Worm (Caenorhabditis elegans) whole organism, L3 larva: ENCODE results near the gene srbc-67.

Experiments used
- aly-2 ChIP-seq: fragments of 150-350 bp; optimal IDR thresholded peaks from 2 replicates; lab custom pipeline; 2014; ENCODE audit warnings: missing biosample characterization, missing genetic modification characterization
- ama-1 ChIP-seq: fragments of 150-350 bp; optimal IDR thresholded peaks from 2 replicates; lab custom pipeline; 2018
- ceh-16 ChIP-seq: sonication (generic microtip); optimal IDR thresholded peaks from 2 replicates; lab custom pipeline; 2017; ENCODE audit warnings: missing biosample characterization, missing genetic modification characterization
- ceh-9 ChIP-seq: sonication (generic microtip); optimal IDR thresholded peaks from 2 replicates; lab custom pipeline; 2018; ENCODE audit warnings: missing biosample characterization, missing genetic modification characterization
- daf-12 ChIP-seq: fragments of 150-350 bp; optimal IDR thresholded peaks from 2 replicates; lab custom pipeline; 2014; ENCODE audit warnings: missing biosample characterization, missing genetic modification reagents, missing genetic modification characterization
- egl-27 ChIP-seq: sonication (generic microtip); optimal IDR thresholded peaks from 4 replicates; lab custom pipeline; 2017; ENCODE audit warnings: missing biosample characterization, missing genetic modification reagents, missing genetic modification characterization
- elt-2 ChIP-seq: sonication (generic microtip); optimal IDR thresholded peaks from 2 replicates; lab custom pipeline; 2016; ENCODE audit warnings: missing genetic modification reagents, mild to moderate bottlenecking, missing genetic modification characterization, missing compliant biosample characterization
- elt-3 ChIP-seq, 3 experiments: fragments of 150-350 bp in 1 of 3; sonication (generic microtip) in 2 of 3; optimal IDR thresholded peaks; 2 replicates in 2 of 3; 4 replicates in 1 of 3; lab custom pipeline; 2014 to 2017; ENCODE audit warnings: missing biosample characterization in 3 of 3, missing genetic modification characterization in 3 of 3
- eor-1 ChIP-seq, 2 experiments: fragments of 150-350 bp; optimal IDR thresholded peaks; 2 replicates each; lab custom pipeline; 2014 to 2018; ENCODE audit warnings: missing biosample characterization in 2 of 2, missing genetic modification characterization in 2 of 2
- fkh-10 ChIP-seq: sonication (generic microtip); optimal IDR thresholded peaks from 2 replicates; lab custom pipeline; 2017; ENCODE audit warnings: missing biosample characterization, missing genetic modification reagents, missing genetic modification characterization
- fkh-2 ChIP-seq: fragments of 150-350 bp; optimal IDR thresholded peaks from 2 replicates; lab custom pipeline; 2014; ENCODE audit warnings: missing biosample characterization, missing genetic modification reagents, missing genetic modification characterization
- hmg-11 ChIP-seq: sonication (generic microtip); optimal IDR thresholded peaks from 2 replicates; lab custom pipeline; 2016; ENCODE audit warnings: missing genetic modification characterization, missing compliant biosample characterization
- jun-1 ChIP-seq: fragments of 150-350 bp; optimal IDR thresholded peaks from 2 replicates; lab custom pipeline; 2014; ENCODE audit warnings: missing biosample characterization, missing genetic modification reagents, missing genetic modification characterization
- lin-39 ChIP-seq: fragments of 150-350 bp; optimal IDR thresholded peaks from 2 replicates; lab custom pipeline; 2018; ENCODE audit warnings: missing biosample characterization, missing genetic modification reagents, missing genetic modification characterization
- mml-1 ChIP-seq: fragments of 150-350 bp; sonication (generic microtip); optimal IDR thresholded peaks from 3 replicates; lab custom pipeline; 2014; ENCODE audit warnings: missing biosample characterization, missing genetic modification characterization
- nfya-1 ChIP-seq: sonication (generic microtip); optimal IDR thresholded peaks from 2 replicates; lab custom pipeline; 2017; ENCODE audit warnings: missing genetic modification characterization, mild to moderate bottlenecking, missing compliant biosample characterization, antibody characterized with exemption, moderate library complexity; ENCODE audit not compliant: insufficient read depth
- nhr-11 ChIP-seq: fragments of 150-350 bp; optimal IDR thresholded peaks from 2 replicates; lab custom pipeline; 2014; ENCODE audit warnings: missing biosample characterization, missing genetic modification characterization
- nhr-12 ChIP-seq: fragments of 150-350 bp; optimal IDR thresholded peaks from 2 replicates; lab custom pipeline; 2014; ENCODE audit warnings: missing biosample characterization, missing genetic modification characterization
- nhr-23 ChIP-seq: fragments of 150-350 bp; optimal IDR thresholded peaks from 2 replicates; lab custom pipeline; 2014; ENCODE audit warnings: missing biosample characterization, missing genetic modification reagents, missing genetic modification characterization
- nhr-237 ChIP-seq: fragments of 150-350 bp; optimal IDR thresholded peaks from 2 replicates; lab custom pipeline; 2014; ENCODE audit warnings: missing biosample characterization, missing genetic modification characterization
- nhr-25 ChIP-seq: sonication (generic microtip); optimal IDR thresholded peaks from 2 replicates; lab custom pipeline; 2017; ENCODE audit warnings: missing biosample characterization, missing genetic modification characterization
- nhr-28 ChIP-seq: fragments of 150-350 bp; optimal IDR thresholded peaks from 2 replicates; lab custom pipeline; 2014; ENCODE audit warnings: missing biosample characterization, missing genetic modification characterization
- nhr-43 ChIP-seq: sonication (generic microtip); optimal IDR thresholded peaks from 2 replicates; lab custom pipeline; 2016; ENCODE audit warnings: mild to moderate bottlenecking, missing genetic modification characterization, missing compliant biosample characterization; ENCODE audit not compliant: poor library complexity, severe bottlenecking
- nhr-77 ChIP-seq: fragments of 150-350 bp; optimal IDR thresholded peaks from 2 replicates; lab custom pipeline; 2014; ENCODE audit warnings: missing biosample characterization, missing genetic modification characterization
- pha-4 ChIP-seq: fragments of 150-350 bp; optimal IDR thresholded peaks from 2 replicates; lab custom pipeline; 2014; ENCODE audit warnings: missing biosample characterization, missing genetic modification reagents, missing genetic modification characterization
- pqm-1 ChIP-seq: fragments of 150-350 bp; optimal IDR thresholded peaks from 2 replicates; lab custom pipeline; 2017; ENCODE audit warnings: missing biosample characterization, missing genetic modification characterization, inconsistent platforms
- sea-2 ChIP-seq: fragments of 150-350 bp; sonication (generic microtip); optimal IDR thresholded peaks from 4 replicates; lab custom pipeline; 2014; ENCODE audit warnings: missing biosample characterization, missing genetic modification reagents, missing genetic modification characterization
- snpc-4 ChIP-seq: fragments of 150-350 bp; optimal IDR thresholded peaks from 2 replicates; lab custom pipeline; 2014; ENCODE audit warnings: missing biosample characterization, missing genetic modification characterization
- tbx-2 ChIP-seq: sonication (generic microtip); optimal IDR thresholded peaks from 2 replicates; lab custom pipeline; 2016; ENCODE audit warnings: mild to moderate bottlenecking, missing genetic modification characterization, missing compliant biosample characterization
- ztf-4 ChIP-seq: fragments of 150-350 bp; optimal IDR thresholded peaks from 2 replicates; lab custom pipeline; 2014; ENCODE audit warnings: missing biosample characterization, missing genetic modification characterization

The srbc-67 gene

DNA sequence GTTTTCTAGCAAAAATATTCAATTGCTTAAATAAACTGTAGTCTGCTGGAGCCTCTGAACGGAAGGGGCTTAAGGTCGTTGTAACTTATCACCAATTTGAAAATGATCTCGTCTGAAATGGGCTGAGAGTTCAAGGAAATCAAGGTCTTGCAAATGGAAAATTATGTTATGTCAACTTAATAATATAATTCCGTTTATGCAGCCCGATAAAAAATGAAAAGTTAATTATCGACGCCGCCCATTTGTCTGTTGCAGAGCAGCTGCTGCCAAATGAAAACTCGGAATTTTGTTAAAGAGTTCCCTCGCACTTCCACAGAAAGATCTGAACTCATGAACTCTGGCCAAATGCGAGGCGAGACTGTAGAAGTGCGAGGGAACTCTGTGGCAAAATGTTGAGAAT lies at the start of gene srbc-67:
Gene srbc-67, minus strand, starts transcription at position 101 of the 400 bp plus-strand sequence.
- no peak for TF ChIP-seq fkh-2 (tag; lab: Kevin White, UChicago)
- TF ChIP-seq, all 47 proteins: peak for 0

DNA sequence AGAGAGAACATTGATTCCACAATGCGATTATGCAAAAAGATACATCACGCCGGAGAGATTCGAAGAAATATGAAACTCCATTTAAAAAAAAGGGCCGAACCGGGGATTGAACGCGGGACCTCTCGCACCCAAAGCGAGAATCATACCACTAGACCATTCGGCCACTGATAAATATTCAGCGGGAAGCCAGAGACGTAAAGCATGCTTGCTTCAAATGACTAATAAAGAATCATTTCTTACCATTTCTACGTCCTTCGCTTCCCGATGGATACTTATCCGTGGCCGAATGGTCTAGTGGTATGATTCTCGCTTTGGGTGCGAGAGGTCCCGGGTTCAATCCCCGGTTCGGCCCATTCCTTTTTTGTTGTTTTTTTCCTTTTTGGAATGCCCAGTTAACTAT lies 47.2 kb upstream of the srbc-67 start:
- TF ChIP-seq mml-1 (tag; lab: Kevin White, UChicago) (no peak), nhr-237 (tag; lab: Kevin White, UChicago) (no peak), daf-12 (tag; lab: Kevin White, UChicago) (no peak), pqm-1 (tag; lab: Kevin White, UChicago) (no peak), pha-4 (tag; lab: Kevin White, UChicago) (no peak), sea-2 (GFP tag; lab: Kevin White, UChicago) (no peak), nhr-12 (tag; lab: Kevin White, UChicago) (no peak), ztf-4 (tag; lab: Kevin White, UChicago) (no peak), ceh-9 (tag; lab: Kevin White, UChicago) (no peak), nhr-43 (tag; lab: Kevin White, UChicago) (peak; percentile 60), nhr-11 (tag; lab: Kevin White, UChicago) (no peak), nhr-25 (no peak), nfya-1 (tag; lab: Kevin White, UChicago) (peak; percentile 5), eor-1 (tag; optimal IDR thresholded peaks at IDR 0.05; lab: Kevin White, UChicago) (no peak)
- TF ChIP-seq, all 47 proteins: peak for 2

DNA sequence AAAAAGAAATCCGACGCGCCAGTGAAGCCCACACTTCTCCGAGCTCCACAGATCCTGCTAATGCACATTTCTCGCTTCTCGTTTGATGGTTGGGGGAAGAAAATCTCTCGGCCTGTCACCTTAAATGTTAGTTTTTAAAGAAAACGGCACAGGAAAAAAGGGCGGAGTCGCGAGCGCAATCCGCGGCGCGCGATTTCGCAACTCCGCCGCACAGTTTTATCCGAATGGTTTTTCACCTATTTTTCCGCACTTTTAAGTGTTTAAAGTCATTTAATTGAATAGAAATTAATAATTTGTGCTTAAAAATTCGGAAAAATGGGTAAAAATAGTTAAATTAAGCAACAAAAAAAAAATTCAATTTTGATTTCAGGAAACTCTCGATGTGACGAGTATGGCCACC lies 46.6 kb upstream of the srbc-67 start:
- TF ChIP-seq pha-4 (tag; lab: Kevin White, UChicago) (peak; percentile 24), hmg-11 (tag; lab: Kevin White, UChicago) (peak; percentile 11), jun-1 (tag; lab: Kevin White, UChicago) (no peak), ceh-16 (tag; lab: Kevin White, UChicago) (no peak), nhr-43 (tag; lab: Kevin White, UChicago) (peak; percentile 1), ama-1 (lab: Kevin White, UChicago) (no peak), nfya-1 (tag; lab: Kevin White, UChicago) (peak; percentile 33), fkh-2 (tag; lab: Kevin White, UChicago) (no peak), elt-2 (tag; lab: Kevin White, UChicago) (peak; percentile 20), pqm-1 (tag; lab: Kevin White, UChicago) (peak; percentile 10), aly-2 (no peak), nhr-23 (peak; percentile 17)

ce11 chrV:3586014-3586689 lies 45.1 kb upstream of the srbc-67 start, which contains the start of the genes rpl-11.1 and T22F3.2:
TSS of gene rpl-11.1 (minus strand) at chrV:3586064.
TSS of gene T22F3.2 (plus strand) at chrV:3586639.
- no peak for TF ChIP-seq nhr-11 (tag; lab: Kevin White, UChicago)
- TF ChIP-seq egl-27 (tag; lab: Kevin White, UChicago), result no peak
- TF ChIP-seq tbx-2 (tag; lab: Kevin White, UChicago), result no peak
- TF ChIP-seq fkh-2 (tag; lab: Kevin White, UChicago), result no peak
- TF ChIP-seq lin-39 (tag; lab: Kevin White, UChicago), result no peak
- no peak for TF ChIP-seq nhr-12 (tag; lab: Kevin White, UChicago)
- no peak for TF ChIP-seq snpc-4 (tag; lab: Kevin White, UChicago)
- peak; percentile 47 for TF ChIP-seq nfya-1 (tag; lab: Kevin White, UChicago)
- peak; percentile 24 for TF ChIP-seq pha-4 (tag; lab: Kevin White, UChicago)
- no peak for TF ChIP-seq elt-3 (tag; optimal IDR thresholded peaks at IDR 0.05; lab: Kevin White, UChicago)
- TF ChIP-seq eor-1 (tag; optimal IDR thresholded peaks at IDR 0.05; lab: Kevin White, UChicago), result no peak
- TF ChIP-seq ceh-9 (tag; lab: Kevin White, UChicago), result no peak
- no peak for TF ChIP-seq fkh-10 (GFP tag; lab: Kevin White, UChicago)
- peak; percentile 25 for TF ChIP-seq hmg-11 (tag; lab: Kevin White, UChicago)
- no peak for TF ChIP-seq nhr-77 (tag; lab: Kevin White, UChicago)

DNA sequence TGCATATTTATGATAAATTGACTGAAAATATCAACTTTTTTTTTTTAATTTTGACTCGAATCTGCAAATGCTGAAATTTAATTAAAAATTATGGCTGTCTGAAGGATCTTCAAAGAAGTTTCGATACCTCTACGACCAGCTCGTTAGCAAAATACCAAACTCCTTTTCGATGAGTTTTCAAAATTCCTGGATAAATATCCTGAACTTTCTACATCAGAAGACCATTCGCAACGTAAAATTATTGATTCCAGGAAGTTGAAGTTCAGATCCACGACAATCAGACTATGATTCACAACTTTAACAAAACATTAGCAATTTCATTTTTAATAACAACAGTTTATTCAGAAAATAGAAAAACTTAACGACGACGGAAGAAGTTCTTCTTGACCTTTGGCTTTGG lies 44.0 kb upstream of the srbc-67 start:
- peak; percentile 15 for TF ChIP-seq ama-1 (lab: Kevin White, UChicago)
- no peak for TF ChIP-seq nhr-28 (tag; lab: Kevin White, UChicago)
- peak; percentile 49 for TF ChIP-seq aly-2
- no peak for TF ChIP-seq lin-39 (tag; lab: Kevin White, UChicago)
